Fruit fly (Drosophila melanogaster): ENCODE data around the gene CG14322.

The CG14322 gene

dm6 chr3R:17699891-17700487, 52.5 kb downstream of the CG14322 start:
- TF ChIP-seq EcR (GFP tag; optimal IDR thresholded peaks at IDR 0.05) (no peak), usp (GFP tag; optimal IDR thresholded peaks at IDR 0.05) (no peak), Dll (optimal IDR thresholded peaks at IDR 0.05) (no peak), psq (optimal IDR thresholded peaks at IDR 0.05) (no peak), pan (optimal IDR thresholded peaks at IDR 0.05) (no peak), CG8478 (optimal IDR thresholded peaks at IDR 0.05) (no peak)

- no peak for TF ChIP-seq pan (optimal IDR thresholded peaks at IDR 0.05)
- TF ChIP-seq Dll (optimal IDR thresholded peaks at IDR 0.05): no peak
- no peak for TF ChIP-seq EcR (GFP tag; optimal IDR thresholded peaks at IDR 0.05)
- TF ChIP-seq usp (GFP tag; optimal IDR thresholded peaks at IDR 0.05): no peak
- TF ChIP-seq psq (optimal IDR thresholded peaks at IDR 0.05): no peak
- TF ChIP-seq CG8478 (optimal IDR thresholded peaks at IDR 0.05): no peak
Observed at dm6 chr3R:17700488-17701130, 53.1 kb downstream of the CG14322 start.

dm6 chr3R:17701131-17701593, 53.7 kb downstream of the CG14322 start:
- TF ChIP-seq CG8478 (optimal IDR thresholded peaks at IDR 0.05): no peak
- no peak for TF ChIP-seq Dll (optimal IDR thresholded peaks at IDR 0.05)
- no peak for TF ChIP-seq EcR (GFP tag; optimal IDR thresholded peaks at IDR 0.05)
- TF ChIP-seq psq (optimal IDR thresholded peaks at IDR 0.05): no peak
- TF ChIP-seq usp (GFP tag; optimal IDR thresholded peaks at IDR 0.05): no peak
- no peak for TF ChIP-seq pan (optimal IDR thresholded peaks at IDR 0.05)

- TF ChIP-seq Dll (optimal IDR thresholded peaks at IDR 0.05) (no peak), CG8478 (optimal IDR thresholded peaks at IDR 0.05) (no peak), psq (optimal IDR thresholded peaks at IDR 0.05) (no peak), pan (optimal IDR thresholded peaks at IDR 0.05) (no peak), EcR (GFP tag; optimal IDR thresholded peaks at IDR 0.05) (no peak), usp (GFP tag; optimal IDR thresholded peaks at IDR 0.05) (no peak)
Observed at dm6 chr3R:17701971-17702845, 54.7 kb downstream of the CG14322 start.

dm6 chr3R:17703024-17703690, 55.7 kb downstream of the CG14322 start:
- TF ChIP-seq Dll (optimal IDR thresholded peaks at IDR 0.05) (no peak), pan (optimal IDR thresholded peaks at IDR 0.05) (no peak), CG8478 (optimal IDR thresholded peaks at IDR 0.05) (no peak), EcR (GFP tag; optimal IDR thresholded peaks at IDR 0.05) (no peak), usp (GFP tag; optimal IDR thresholded peaks at IDR 0.05) (no peak), psq (optimal IDR thresholded peaks at IDR 0.05) (no peak)

dm6 chr3R:17703691-17704537, 56.4 kb downstream of the CG14322 start:
- TF ChIP-seq Dll (optimal IDR thresholded peaks at IDR 0.05): peak; percentile 5
- TF ChIP-seq CG8478 (optimal IDR thresholded peaks at IDR 0.05): no peak
- no peak for TF ChIP-seq usp (GFP tag; optimal IDR thresholded peaks at IDR 0.05)
- TF ChIP-seq pan (optimal IDR thresholded peaks at IDR 0.05): no peak

- peak; percentile 52 for TF ChIP-seq Dll (optimal IDR thresholded peaks at IDR 0.05)
- TF ChIP-seq EcR (GFP tag; optimal IDR thresholded peaks at IDR 0.05): no peak
- no peak for TF ChIP-seq pan (optimal IDR thresholded peaks at IDR 0.05)
- TF ChIP-seq usp (GFP tag; optimal IDR thresholded peaks at IDR 0.05): no peak
- no peak for TF ChIP-seq psq (optimal IDR thresholded peaks at IDR 0.05)
- no peak for TF ChIP-seq CG8478 (optimal IDR thresholded peaks at IDR 0.05)
Observed at dm6 chr3R:17704538-17704854, 57.0 kb downstream of the CG14322 start.

dm6 chr3R:17705140-17705539, 57.7 kb downstream of the CG14322 start:
- TF ChIP-seq usp (GFP tag; optimal IDR thresholded peaks at IDR 0.05) (no peak), pan (optimal IDR thresholded peaks at IDR 0.05) (no peak), Dll (optimal IDR thresholded peaks at IDR 0.05) (no peak), EcR (GFP tag; optimal IDR thresholded peaks at IDR 0.05) (no peak), CG8478 (optimal IDR thresholded peaks at IDR 0.05) (no peak), psq (optimal IDR thresholded peaks at IDR 0.05) (no peak)

- no peak for TF ChIP-seq usp (GFP tag; optimal IDR thresholded peaks at IDR 0.05)
- no peak for TF ChIP-seq EcR (GFP tag; optimal IDR thresholded peaks at IDR 0.05)
- TF ChIP-seq pan (optimal IDR thresholded peaks at IDR 0.05): no peak
- no peak for TF ChIP-seq CG8478 (optimal IDR thresholded peaks at IDR 0.05)
- no peak for TF ChIP-seq psq (optimal IDR thresholded peaks at IDR 0.05)
- TF ChIP-seq Dll (optimal IDR thresholded peaks at IDR 0.05): no peak
Observed at dm6 chr3R:17705899-17706831, 58.7 kb downstream of the CG14322 start.

- no peak for TF ChIP-seq usp (GFP tag; optimal IDR thresholded peaks at IDR 0.05)
- no peak for TF ChIP-seq CG8478 (optimal IDR thresholded peaks at IDR 0.05)
- TF ChIP-seq EcR (GFP tag; optimal IDR thresholded peaks at IDR 0.05): no peak
- TF ChIP-seq psq (optimal IDR thresholded peaks at IDR 0.05): no peak
- TF ChIP-seq pan (optimal IDR thresholded peaks at IDR 0.05): no peak
- TF ChIP-seq Dll (optimal IDR thresholded peaks at IDR 0.05): no peak
Observed at dm6 chr3R:17706971-17707406, 59.5 kb downstream of the CG14322 start.

Measured in whole organism.